Fruit fly (Drosophila melanogaster) whole organism, embryonic: ENCODE results near the gene CG11723.

Source experiments
- ATbp ChIP-seq: fragments of 200-800 bp; sonication (Bioruptor generic); optimal IDR thresholded peaks from 2 replicates; lab custom pipeline; 2017; ENCODE audit warnings: missing biosample characterization, mild to moderate bottlenecking, missing genetic modification characterization, missing genetic modification reagents
- Asciz ChIP-seq: fragments of 200-800 bp; sonication (Bioruptor generic); optimal IDR thresholded peaks from 2 replicates; lab custom pipeline; 2017; ENCODE audit warnings: missing biosample characterization, mild to moderate bottlenecking, missing genetic modification characterization, missing genetic modification reagents
- Awh ChIP-seq: fragments of 200-800 bp; sonication (Bioruptor generic); IDR thresholded peaks from 2 replicates; pipeline ENCODE4, ENCODE4 v1.3.6; 2022; ENCODE audit warnings: missing biosample characterization, missing genetic modification characterization
- BEAF-32 ChIP-seq: fragments of 200-800 bp; sonication (Bioruptor generic); optimal IDR thresholded peaks from 3 replicates; lab custom pipeline; 2017; ENCODE audit warnings: missing biosample characterization, missing genetic modification characterization, mild to moderate bottlenecking, moderate library complexity, missing genetic modification reagents
- Bgb ChIP-seq: fragments of 200-800 bp; sonication (Bioruptor generic); IDR thresholded peaks from 2 replicates; pipeline ENCODE4 v1.3.6; 2022; ENCODE audit warnings: missing biosample characterization, missing genetic modification characterization; ENCODE audit not compliant: partially characterized antibody
- CG10147 ChIP-seq: fragments of 200-800 bp; sonication (Bioruptor generic); optimal IDR thresholded peaks from 2 replicates; lab custom pipeline; 2019; ENCODE audit warnings: missing biosample characterization, mild to moderate bottlenecking, missing genetic modification characterization, moderate library complexity
- CG10209 ChIP-seq: fragments of 200-800 bp; sonication (Bioruptor generic); optimal IDR thresholded peaks from 3 replicates; lab custom pipeline; 2017; ENCODE audit warnings: missing biosample characterization, mild to moderate bottlenecking, missing genetic modification characterization, missing genetic modification reagents
- CG10565 ChIP-seq: fragments of 200-800 bp; sonication (Bioruptor generic); optimal IDR thresholded peaks from 3 replicates; lab custom pipeline; 2016; ENCODE audit warnings: missing biosample characterization, mild to moderate bottlenecking, missing genetic modification characterization
- CG12104 ChIP-seq: fragments of 200-800 bp; sonication (Bioruptor generic); optimal IDR thresholded peaks from 3 replicates; lab custom pipeline; 2016; ENCODE audit warnings: missing biosample characterization, missing genetic modification characterization
- CG13624 ChIP-seq: fragments of 200-800 bp; sonication (Bioruptor generic); optimal IDR thresholded peaks from 2 replicates; lab custom pipeline; 2016; ENCODE audit warnings: missing biosample characterization, missing genetic modification characterization
- CG13894 ChIP-seq: fragments of 200-800 bp; sonication (Bioruptor generic); optimal IDR thresholded peaks from 3 replicates; lab custom pipeline; 2018; ENCODE audit warnings: missing biosample characterization, mild to moderate bottlenecking, missing genetic modification characterization, moderate library complexity
- CG15696 ChIP-seq: fragments of 200-800 bp; sonication (Bioruptor generic); optimal IDR thresholded peaks from 2 replicates; lab custom pipeline; 2019; ENCODE audit warnings: missing biosample characterization, mild to moderate bottlenecking, missing genetic modification characterization, moderate library complexity
- CG1603 ChIP-seq: fragments of 200-800 bp; sonication (Bioruptor generic); optimal IDR thresholded peaks from 2 replicates; lab custom pipeline; 2019; ENCODE audit warnings: missing biosample characterization, mild to moderate bottlenecking, missing genetic modification characterization, moderate library complexity
- CG17186 ChIP-seq: fragments of 200-800 bp; sonication (Bioruptor generic); optimal IDR thresholded peaks from 3 replicates; lab custom pipeline; 2017; ENCODE audit warnings: missing biosample characterization, missing genetic modification reagents, missing genetic modification characterization
- CG17912 ChIP-seq: fragments of 200-800 bp; sonication (Bioruptor generic); optimal IDR thresholded peaks from 2 replicates; lab custom pipeline; 2018; ENCODE audit warnings: missing biosample characterization, mild to moderate bottlenecking, missing genetic modification characterization
- CG2120 ChIP-seq: fragments of 200-800 bp; sonication (Bioruptor generic); optimal IDR thresholded peaks from 3 replicates; lab custom pipeline; 2016; ENCODE audit warnings: missing biosample characterization, missing genetic modification characterization
- CG2712 ChIP-seq: fragments of 200-800 bp; optimal IDR thresholded peaks from 3 replicates; lab custom pipeline; 2019; ENCODE audit warnings: missing biosample characterization, mild to moderate bottlenecking, missing genetic modification characterization, moderate library complexity
- CG32532 ChIP-seq: fragments of 200-800 bp; sonication (Bioruptor generic); IDR thresholded peaks from 2 replicates; pipeline ENCODE4 v1.3.6; 2022; ENCODE audit warnings: missing biosample characterization, missing genetic modification characterization
- CG32767 ChIP-seq: fragments of 200-800 bp; sonication (Bioruptor generic); IDR thresholded peaks from 2 replicates; pipeline ENCODE4 v1.3.6; 2022; ENCODE audit warnings: missing biosample characterization, missing genetic modification characterization
- CG7839 ChIP-seq: fragments of 200-800 bp; sonication (Bioruptor generic); optimal IDR thresholded peaks from 3 replicates; lab custom pipeline; 2018; ENCODE audit warnings: missing biosample characterization, mild to moderate bottlenecking, missing genetic modification characterization, moderate library complexity
- CG8478 ChIP-seq: fragments of >200 bp; optimal IDR thresholded peaks from 2 replicates; lab custom pipeline; 2018
- CG9437 ChIP-seq: fragments of 200-800 bp; sonication (Bioruptor generic); optimal IDR thresholded peaks from 2 replicates; lab custom pipeline; 2018; ENCODE audit warnings: missing biosample characterization, mild to moderate bottlenecking, missing genetic modification characterization
- CoRest ChIP-seq: fragments of 200-800 bp; sonication (Bioruptor generic); optimal IDR thresholded peaks from 3 replicates; lab custom pipeline; 2018; ENCODE audit warnings: missing biosample characterization, mild to moderate bottlenecking, missing genetic modification characterization, moderate library complexity
- D19A ChIP-seq: fragments of 200-800 bp; optimal IDR thresholded peaks from 3 replicates; lab custom pipeline; 2019; ENCODE audit warnings: missing biosample characterization, mild to moderate bottlenecking, missing genetic modification characterization, moderate library complexity
- Deaf1 ChIP-seq: fragments of 200-800 bp; optimal IDR thresholded peaks from 3 replicates; lab custom pipeline; 2019; ENCODE audit warnings: missing biosample characterization, mild to moderate bottlenecking, missing genetic modification characterization, moderate library complexity
- Doc2 ChIP-seq: fragments of 200-800 bp; sonication (Bioruptor generic); IDR thresholded peaks from 2 replicates; pipeline ENCODE4 v1.3.6; 2022; ENCODE audit warnings: missing biosample characterization, missing genetic modification characterization
- GATAe ChIP-seq: fragments of 200-800 bp; sonication (Bioruptor generic); conservative IDR thresholded peaks from 2 replicates; pipeline ENCODE4 v1.3.6; 2022; ENCODE audit warnings: missing biosample characterization, missing genetic modification characterization
- HmgZ ChIP-seq: fragments of 200-800 bp; sonication (Bioruptor generic); optimal IDR thresholded peaks from 2 replicates; lab custom pipeline; 2018; ENCODE audit warnings: missing biosample characterization, mild to moderate bottlenecking, missing genetic modification characterization
- Sox102F ChIP-seq: fragments of 200-800 bp; sonication (Bioruptor generic); optimal IDR thresholded peaks from 2 replicates; lab custom pipeline; 2018; ENCODE audit warnings: missing biosample characterization, mild to moderate bottlenecking, missing genetic modification characterization, moderate library complexity
- Vsx1 ChIP-seq: fragments of 200-800 bp; sonication (Bioruptor generic); optimal IDR thresholded peaks from 2 replicates; lab custom pipeline; 2017; ENCODE audit warnings: missing biosample characterization, mild to moderate bottlenecking, missing genetic modification characterization, missing genetic modification reagents
- YL-1 ChIP-seq: fragments of 200-800 bp; sonication (Bioruptor generic); optimal IDR thresholded peaks from 3 replicates; lab custom pipeline; 2017; ENCODE audit warnings: missing biosample characterization, mild to moderate bottlenecking, missing genetic modification characterization
- bowl ChIP-seq: fragments of 200-800 bp; sonication (Bioruptor generic); IDR thresholded peaks from 2 replicates; pipeline ENCODE4 v1.3.6; 2022; ENCODE audit warnings: missing biosample characterization, missing genetic modification characterization
- ci ChIP-seq: fragments of 200-800 bp; sonication (Bioruptor generic); IDR thresholded peaks from 3 replicates; pipeline ENCODE4 v1.3.6; 2022; ENCODE audit warnings: missing biosample characterization, missing genetic modification characterization
- crc ChIP-seq: fragments of 200-800 bp; sonication (Bioruptor generic); optimal IDR thresholded peaks from 2 replicates; lab custom pipeline; 2016; ENCODE audit warnings: missing biosample characterization, missing genetic modification characterization
- da ChIP-seq: fragments of 200-800 bp; sonication (Bioruptor generic); optimal IDR thresholded peaks from 2 replicates; lab custom pipeline; 2016; ENCODE audit warnings: missing biosample characterization, missing genetic modification characterization
- dpn ChIP-seq, 2 experiments: fragments of 200-800 bp; sonication (Bioruptor generic); optimal IDR thresholded peaks; 3 replicates each; lab custom pipeline; 2016; ENCODE audit warnings: missing biosample characterization in 2 of 2, missing genetic modification characterization in 2 of 2
- grn ChIP-seq: fragments of 200-800 bp; sonication (Bioruptor generic); optimal IDR thresholded peaks from 3 replicates; lab custom pipeline; 2017; ENCODE audit warnings: missing biosample characterization, missing genetic modification characterization
- gt ChIP-seq: fragments of 200-800 bp; sonication (Bioruptor generic); IDR thresholded peaks from 2 replicates; pipeline ENCODE4 v1.3.6; 2022; ENCODE audit warnings: missing biosample characterization, missing genetic modification characterization
- lab ChIP-seq: fragments of 200-800 bp; sonication (Bioruptor generic); optimal IDR thresholded peaks from 3 replicates; lab custom pipeline; 2017; ENCODE audit warnings: missing biosample characterization, missing genetic modification characterization, mild to moderate bottlenecking, moderate library complexity, missing genetic modification reagents
- nerfin-1 ChIP-seq: fragments of 200-800 bp; sonication (Bioruptor generic); optimal IDR thresholded peaks from 3 replicates; lab custom pipeline; 2019; ENCODE audit warnings: missing biosample characterization, mild to moderate bottlenecking, missing genetic modification characterization, moderate library complexity
- p53 ChIP-seq: fragments of 200-800 bp; sonication (Bioruptor generic); optimal IDR thresholded peaks from 2 replicates; lab custom pipeline; 2016; ENCODE audit warnings: missing biosample characterization, missing genetic modification characterization
- pan ChIP-seq, 4 experiments: fragments of >200 bp in 3 of 4; fragments of 200-800 bp in 1 of 4; sonication (Bioruptor generic) in 1 of 4; optimal IDR thresholded peaks in 3 of 4; IDR thresholded peaks in 1 of 4; 2 replicates each; pipeline versions ENCODE4 v1.3.6 to Lab custom; 2017 to 2022; ENCODE audit warnings: missing biosample characterization in 2 of 4, missing genetic modification characterization in 2 of 4, mixed read lengths in 1 of 4
- sens ChIP-seq: fragments of 200-800 bp; sonication (Bioruptor generic); peaks from one replicate; lab custom pipeline; 2016; ENCODE audit warnings: missing biosample characterization, missing genetic modification characterization
- sqz ChIP-seq: fragments of 200-800 bp; sonication (Bioruptor generic); optimal IDR thresholded peaks from 3 replicates; lab custom pipeline; 2018; ENCODE audit warnings: missing biosample characterization, mild to moderate bottlenecking, missing genetic modification characterization
- unpg ChIP-seq: fragments of 200-800 bp; sonication (Bioruptor generic); optimal IDR thresholded peaks from 3 replicates; lab custom pipeline; 2018; ENCODE audit warnings: missing biosample characterization, mild to moderate bottlenecking, missing genetic modification characterization, moderate library complexity
- vvl ChIP-seq: fragments of 200-800 bp; sonication (Bioruptor generic); IDR thresholded peaks from 2 replicates; pipeline ENCODE4 v1.3.6; 2022; ENCODE audit warnings: missing biosample characterization, missing genetic modification characterization
- wek ChIP-seq: fragments of 200-800 bp; sonication (Bioruptor generic); optimal IDR thresholded peaks from 3 replicates; lab custom pipeline; 2018; ENCODE audit warnings: missing biosample characterization, mild to moderate bottlenecking, missing genetic modification characterization, moderate library complexity

Gene CG11723

DNA sequence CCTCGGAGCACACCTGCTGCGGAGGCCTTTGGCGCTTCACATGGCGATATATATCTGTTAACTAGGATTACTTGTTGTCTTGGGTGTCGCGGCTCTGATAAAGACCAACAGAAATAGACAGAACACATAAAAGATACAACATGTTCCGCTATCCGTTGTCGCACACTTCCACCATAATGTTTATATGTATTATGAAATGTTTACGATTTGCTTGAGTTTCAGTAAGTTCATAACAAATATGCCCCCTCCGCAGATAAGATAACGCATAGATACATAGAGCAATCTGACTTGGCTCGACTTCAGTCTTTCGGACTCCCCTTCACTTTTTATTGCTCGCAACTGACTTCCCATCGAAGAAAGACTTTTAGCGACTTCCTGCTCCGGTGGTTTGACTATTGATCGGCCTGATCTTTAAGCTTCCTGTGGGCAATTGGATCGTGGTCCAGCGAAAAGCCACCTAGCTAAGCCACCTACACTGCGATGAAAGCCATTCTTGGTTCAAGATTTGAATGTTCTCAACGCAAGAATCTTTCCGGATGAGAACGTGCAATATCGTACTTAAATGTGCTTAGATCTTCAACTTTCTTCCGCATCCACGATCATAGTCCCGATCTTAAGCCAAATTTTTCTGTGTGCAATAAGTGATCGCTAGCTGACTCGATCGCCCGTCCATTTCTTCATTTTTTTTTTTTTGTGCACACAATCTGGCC is 21.3 kb upstream of the CG11723 start (continued):
- TF ChIP-seq sens (GFP tag; lab: Kevin White, UChicago) (peak; percentile 75), CG32532 (no peak), CoRest (tag; lab: Kevin White, UChicago) (no peak), Asciz (GFP tag; lab: Kevin White, UChicago) (peak; percentile 48), GATAe (GFP tag; lab: Robert Waterston, UW) (peak; percentile 82), HmgZ (peak; percentile 24), Bgb (GFP tag; lab: Robert Waterston, UW) (no peak), BEAF-32 (GFP tag; lab: Kevin White, UChicago) (no peak), pan (optimal IDR thresholded peaks at IDR 0.05; lab: Kevin White, UChicago) (no peak), pan (GFP tag; optimal IDR thresholded peaks at IDR 0.05 in 1 of 2, IDR thresholded peaks at IDR 0.05 in 1 of 2) (peak in 1 of 2 experiments; percentile 41), ATbp (GFP tag; lab: Kevin White, UChicago) (peak; percentile 77), gt (GFP tag; lab: Robert Waterston, UW) (no peak), ci (peak; percentile 68; the same call in 1 of the 3 replicates), nerfin-1 (tag; lab: Kevin White, UChicago) (peak; percentile 10), CG17912 (peak; percentile 49), dpn (GFP tag; optimal IDR thresholded peaks at IDR 0.05; lab: Kevin White, UChicago) (no peak), CG10209 (GFP tag; lab: Kevin White, UChicago) (peak; percentile 29)

DNA sequence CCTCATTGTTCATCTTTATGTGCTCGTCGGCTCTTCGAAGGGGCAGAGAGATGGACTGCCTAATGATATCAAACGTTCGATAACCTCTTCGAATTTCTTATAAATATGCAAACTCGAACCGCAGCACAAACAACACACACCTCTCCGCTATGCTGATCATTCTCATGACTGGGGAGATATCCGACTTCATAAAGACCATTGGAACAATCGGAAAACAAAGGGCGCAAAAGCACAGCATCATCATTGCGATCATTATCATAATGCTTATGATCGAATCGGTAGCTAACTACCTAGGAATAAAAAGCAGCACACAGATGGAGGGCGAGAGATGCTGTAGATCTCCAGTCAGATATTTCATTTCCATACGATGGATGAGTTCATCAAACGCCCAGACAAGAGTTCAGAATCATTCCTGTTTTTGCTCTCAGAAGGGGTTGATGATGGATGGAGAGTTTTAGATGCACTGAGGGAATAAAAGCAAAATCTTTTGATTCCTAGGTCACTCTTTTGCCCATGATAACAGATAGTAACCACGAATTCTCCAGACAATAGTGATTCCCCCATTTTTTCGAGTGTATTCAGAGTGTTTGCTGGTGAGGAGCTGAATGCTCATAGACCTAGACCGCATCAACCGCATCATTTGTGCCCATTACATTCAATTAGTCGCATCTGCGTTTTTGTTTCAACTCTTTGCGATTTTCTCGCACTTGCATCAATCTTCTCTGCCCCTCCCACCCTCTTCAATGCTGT is 20.1 kb upstream of the CG11723 start:
- TF ChIP-seq Sox102F (GFP tag; lab: Kevin White, UChicago), result no peak
- TF ChIP-seq crc (GFP tag; lab: Kevin White, UChicago), result no peak
- no peak for TF ChIP-seq CG12104 (GFP tag; lab: Kevin White, UChicago)
- TF ChIP-seq bowl (GFP tag; lab: Robert Waterston, UW), result no peak
- TF ChIP-seq Awh (GFP tag; lab: Robert Waterston, UW), result 0 out of 2 replicates have a peak, but pooled peaks have one; percentile 41
- no peak for TF ChIP-seq CG8478 (lab: Kevin White, UChicago)
- TF ChIP-seq D19A (tag; lab: Kevin White, UChicago), result peak; percentile 12
- TF ChIP-seq CG17186, result no peak
- TF ChIP-seq vvl (GFP tag; lab: Robert Waterston, UW), result peak; percentile 53; the same call in 1 of the 2 replicates
- TF ChIP-seq CG13624 (GFP tag; lab: Kevin White, UChicago), result no peak
- no peak for TF ChIP-seq Doc2 (GFP tag; lab: Robert Waterston, UW)
- no peak for TF ChIP-seq YL-1 (GFP tag; lab: Kevin White, UChicago)
- TF ChIP-seq sqz (GFP tag; lab: Kevin White, UChicago), result no peak
- peak; percentile 97 for TF ChIP-seq grn
- no peak for TF ChIP-seq Vsx1 (GFP tag; lab: Kevin White, UChicago)
- TF ChIP-seq CG2120, result no peak
- TF ChIP-seq CG10565 (GFP tag; lab: Kevin White, UChicago), result no peak
- TF ChIP-seq CG9437 (GFP tag; lab: Kevin White, UChicago), result no peak
- TF ChIP-seq CG13894 (tag; lab: Kevin White, UChicago), result peak; percentile 68
- no peak for TF ChIP-seq p53 (GFP tag; lab: Kevin White, UChicago)
- TF ChIP-seq CG7839, result no peak
- peak; percentile 13 for TF ChIP-seq CG2712 (tag; lab: Kevin White, UChicago)
- no peak for TF ChIP-seq da (GFP tag; lab: Kevin White, UChicago)
- no peak for TF ChIP-seq CG15696 (tag; lab: Kevin White, UChicago)
- no peak for TF ChIP-seq CG10147 (GFP tag; lab: Kevin White, UChicago)
- TF ChIP-seq CG32767 (GFP tag; lab: Robert Waterston, UW), result no peak
- peak; percentile 27 for TF ChIP-seq unpg (GFP tag; lab: Kevin White, UChicago)
- TF ChIP-seq lab (GFP tag; lab: Kevin White, UChicago), result peak; percentile 8
- peak; percentile 43 for TF ChIP-seq CG1603
- no peak for TF ChIP-seq wek (GFP tag; lab: Kevin White, UChicago)
- no peak for TF ChIP-seq Deaf1
